Worm (Caenorhabditis elegans): ENCODE measurements around the gene ocam-1.

Gene ocam-1

DNA sequence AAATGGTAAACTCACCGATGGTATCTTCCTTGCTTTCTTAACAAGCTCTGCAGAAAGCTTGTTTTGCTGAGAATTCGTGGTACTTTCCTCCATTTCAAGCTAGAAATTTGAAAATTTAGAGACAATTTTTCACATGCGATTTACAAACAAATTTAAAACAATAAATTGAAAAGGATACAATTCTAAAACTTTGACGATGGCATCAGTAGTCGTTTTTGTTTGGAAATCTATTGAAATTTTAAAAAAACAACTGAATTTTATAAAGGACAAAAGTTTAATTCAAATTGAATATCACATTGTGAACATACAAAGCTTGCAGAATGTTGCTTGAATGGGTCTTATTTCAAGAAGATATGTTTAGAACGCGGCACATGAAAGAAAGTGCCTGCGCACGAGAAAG lies at the start of gene ocam-1:
Gene ocam-1, minus strand, starts transcription at position 101 of the 400 bp plus-strand sequence.
- TF ChIP-seq ekl-4 (GFP tag; IDR thresholded peaks at IDR 0.05) (no peak), tbp1 (GFP tag; optimal IDR thresholded peaks at IDR 0.05) (no peak), die-1 (tag; optimal IDR thresholded peaks at IDR 0.05) (no peak), ceh-100 (GFP tag; IDR thresholded peaks at IDR 0.05) (no peak), hsf-1 (GFP tag; IDR thresholded peaks at IDR 0.05) (no peak), tbx-9 (tag; optimal IDR thresholded peaks at IDR 0.05; ENCODE audit: borderline replicate concordance) (no peak), Y67H2A.10 (GFP tag; conservative IDR thresholded peaks at IDR 0.05) (no peak), pha-4 (tag; optimal IDR thresholded peaks at IDR 0.05) (no peak), F23B12.7 (tag; optimal IDR thresholded peaks at IDR 0.05; ENCODE audit: insufficient read depth) (no peak), ztf-25 (GFP tag; IDR thresholded peaks at IDR 0.05) (no peak), ztf-18 (tag; optimal IDR thresholded peaks at IDR 0.05) (no peak), hlh-12 (tag; optimal IDR thresholded peaks at IDR 0.05) (no peak), bed-1 (GFP tag; IDR thresholded peaks at IDR 0.05) (no peak), Y79H2A.3 (GFP tag; conservative IDR thresholded peaks at IDR 0.05) (no peak), lin-26 (GFP tag; IDR thresholded peaks at IDR 0.05) (no peak), efl-1 (GFP tag; optimal IDR thresholded peaks at IDR 0.05) (no peak), F57A8.1 (GFP tag; optimal IDR thresholded peaks at IDR 0.05) (no peak)

DNA sequence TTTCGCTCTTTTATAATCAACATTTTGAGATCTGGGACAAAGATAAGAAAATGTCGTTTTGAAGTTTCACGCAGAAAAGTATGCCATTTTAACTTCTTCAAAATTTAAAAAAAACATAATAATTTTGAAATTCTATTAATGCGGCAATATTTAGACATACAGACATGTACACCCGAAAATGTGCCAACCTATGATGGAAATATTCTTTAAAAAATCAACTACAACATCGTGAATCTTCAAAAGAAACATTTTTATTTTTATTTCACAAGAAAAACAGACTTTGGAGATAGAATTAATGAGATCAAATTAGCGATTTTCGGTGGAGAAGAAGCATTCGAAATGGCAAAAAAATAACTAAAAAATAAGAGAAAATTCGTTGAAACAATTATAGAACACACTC lies 47.6 kb upstream of the ocam-1 start, which contains the start of gene T16A9.5:
Gene T16A9.5, minus strand, starts transcription at position 101 of the 400 bp plus-strand sequence.
- no peak for TF ChIP-seq F23B12.7 (tag; optimal IDR thresholded peaks at IDR 0.05; ENCODE audit: insufficient read depth)
- no peak for TF ChIP-seq B0261.1 (tag; optimal IDR thresholded peaks at IDR 0.05)
- no peak for TF ChIP-seq ets-4 (GFP tag; optimal IDR thresholded peaks at IDR 0.05)
- TF ChIP-seq gei-17 (GFP tag; optimal IDR thresholded peaks at IDR 0.05) = no peak
- TF ChIP-seq nhr-90 (tag; optimal IDR thresholded peaks at IDR 0.05) = no peak
- TF ChIP-seq F37B4.10 (GFP tag; IDR thresholded peaks at IDR 0.05) = no peak
- TF ChIP-seq F10E7.11 (tag; optimal IDR thresholded peaks at IDR 0.05) = no peak
- TF ChIP-seq Y79H2A.3 (GFP tag; conservative IDR thresholded peaks at IDR 0.05) = no peak
- no peak for TF ChIP-seq Y53F4B.3 (GFP tag; IDR thresholded peaks at IDR 0.05)
- TF ChIP-seq attf-5 (GFP tag; optimal IDR thresholded peaks at IDR 0.05) = no peak
- TF ChIP-seq egl-44 (GFP tag; IDR thresholded peaks at IDR 0.05) = no peak
- no peak for TF ChIP-seq mcd-1 (GFP tag; IDR thresholded peaks at IDR 0.05)
- no peak for TF ChIP-seq hrde-1 (tag; optimal IDR thresholded peaks at IDR 0.05; ENCODE audit: borderline replicate concordance)
- TF ChIP-seq D2030.7 (GFP tag; IDR thresholded peaks at IDR 0.05) = no peak
- TF ChIP-seq dox-1 (GFP tag; IDR thresholded peaks at IDR 0.05) = no peak
- TF ChIP-seq mes-4 (tag; optimal IDR thresholded peaks at IDR 0.05) = no peak
- TF ChIP-seq tlf-1 (GFP tag; optimal IDR thresholded peaks at IDR 0.05) = no peak

DNA sequence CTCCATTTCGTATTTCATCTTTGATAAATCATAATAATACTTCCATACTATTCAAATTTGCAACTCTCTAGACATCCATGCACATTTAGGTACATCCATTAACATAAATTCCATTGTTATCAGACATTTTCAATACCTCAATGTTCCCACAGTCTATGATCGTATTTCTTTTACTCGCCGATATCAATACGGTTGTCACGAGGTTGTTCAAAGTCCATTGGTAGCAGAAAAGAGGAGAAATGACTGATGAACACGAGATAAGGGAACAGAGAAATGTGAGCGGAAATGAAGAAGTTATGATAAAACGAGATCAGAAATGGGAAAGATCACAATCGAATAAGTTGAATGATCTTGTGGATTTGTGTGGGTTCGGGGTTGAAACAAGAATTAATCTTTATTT lies 45.3 kb upstream of the ocam-1 start:
- TF ChIP-seq egl-44 (GFP tag; IDR thresholded peaks at IDR 0.05) (0 out of 2 replicates have a peak, but pooled peaks have one; percentile 43), nhr-80 (tag; optimal IDR thresholded peaks at IDR 0.05) (peak; percentile 50), F57A8.1 (GFP tag; optimal IDR thresholded peaks at IDR 0.05) (no peak)

DNA sequence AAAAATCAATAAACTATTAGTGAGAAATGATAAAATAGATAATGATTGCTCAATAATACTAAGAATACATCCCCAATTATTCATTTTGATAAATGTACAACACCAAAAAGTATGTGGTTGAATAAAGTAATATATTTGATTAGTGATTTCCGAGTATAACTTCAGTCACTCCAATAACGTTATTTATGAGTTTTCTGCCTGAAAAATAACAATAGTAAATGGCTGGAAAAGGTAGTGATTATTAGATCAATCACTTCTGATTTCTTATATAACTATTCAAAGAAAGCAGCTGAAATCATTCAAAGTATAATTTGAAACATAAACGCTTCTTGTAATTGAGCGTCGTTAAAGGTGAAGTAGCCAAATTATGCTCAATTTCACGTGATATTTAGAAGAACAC lies 43.2 kb upstream of the ocam-1 start, which contains the start of gene str-230:
Gene str-230, minus strand, starts transcription at position 101 of the 400 bp plus-strand sequence.
- TF ChIP-seq unc-130 (GFP tag; optimal IDR thresholded peaks at IDR 0.05) (no peak), F49E8.2 (tag; optimal IDR thresholded peaks at IDR 0.05; ENCODE audit: insufficient read depth) (no peak), dpl-1 (GFP tag; optimal IDR thresholded peaks at IDR 0.05) (no peak), attf-6 (GFP tag; IDR thresholded peaks at IDR 0.05) (no peak), F55B11.4 (tag; optimal IDR thresholded peaks at IDR 0.05; ENCODE audit: borderline replicate concordance, insufficient read depth) (no peak), F39B2.1 (GFP tag; IDR thresholded peaks at IDR 0.05) (no peak), bed-1 (GFP tag; IDR thresholded peaks at IDR 0.05) (no peak), ceh-40 (GFP tag; IDR thresholded peaks at IDR 0.05) (no peak), nhr-179 (tag; optimal IDR thresholded peaks at IDR 0.05) (no peak), pbrm-1 (GFP tag; IDR thresholded peaks at IDR 0.05) (no peak), hrde-1 (tag; optimal IDR thresholded peaks at IDR 0.05; ENCODE audit: borderline replicate concordance) (no peak), nhr-90 (tag; optimal IDR thresholded peaks at IDR 0.05) (no peak), atf-7 (tag; optimal IDR thresholded peaks at IDR 0.05) (no peak), snpc-3.4 (tag; optimal IDR thresholded peaks at IDR 0.05) (no peak), lin-35 (GFP tag; optimal IDR thresholded peaks at IDR 0.05) (no peak)

All from whole organism, young adult.